Worm (Caenorhabditis elegans) whole organism, L3 larva: ENCODE results near the gene R10H10.3.

Experiments used
- R02D3.7 ChIP-seq: fragments of 150-350 bp; optimal IDR thresholded peaks from 2 replicates; lab custom pipeline; 2014; ENCODE audit warnings: missing biosample characterization, missing genetic modification characterization
- ZK546.5 ChIP-seq: sonication (generic microtip); optimal IDR thresholded peaks from 2 replicates; lab custom pipeline; 2017; ENCODE audit warnings: missing biosample characterization, missing genetic modification characterization
- ama-1 ChIP-seq: fragments of 150-350 bp; optimal IDR thresholded peaks from 2 replicates; lab custom pipeline; 2018
- ceh-16 ChIP-seq: sonication (generic microtip); optimal IDR thresholded peaks from 2 replicates; lab custom pipeline; 2017; ENCODE audit warnings: missing biosample characterization, missing genetic modification characterization
- ceh-28 ChIP-seq: fragments of 150-350 bp; optimal IDR thresholded peaks from 2 replicates; lab custom pipeline; 2014; ENCODE audit warnings: missing biosample characterization, missing genetic modification reagents, missing genetic modification characterization
- ceh-82 ChIP-seq: fragments of 150-350 bp; optimal IDR thresholded peaks from 2 replicates; lab custom pipeline; 2014; ENCODE audit warnings: missing biosample characterization, missing genetic modification characterization
- ceh-9 ChIP-seq: sonication (generic microtip); optimal IDR thresholded peaks from 2 replicates; lab custom pipeline; 2018; ENCODE audit warnings: missing biosample characterization, missing genetic modification characterization
- daf-12 ChIP-seq: fragments of 150-350 bp; optimal IDR thresholded peaks from 2 replicates; lab custom pipeline; 2014; ENCODE audit warnings: missing biosample characterization, missing genetic modification reagents, missing genetic modification characterization
- egl-27 ChIP-seq: sonication (generic microtip); optimal IDR thresholded peaks from 4 replicates; lab custom pipeline; 2017; ENCODE audit warnings: missing biosample characterization, missing genetic modification reagents, missing genetic modification characterization
- egl-5 ChIP-seq: fragments of 150-350 bp; optimal IDR thresholded peaks from 2 replicates; lab custom pipeline; 2017; ENCODE audit warnings: missing biosample characterization, missing genetic modification reagents, missing genetic modification characterization, inconsistent platforms
- elt-2 ChIP-seq: sonication (generic microtip); optimal IDR thresholded peaks from 2 replicates; lab custom pipeline; 2016; ENCODE audit warnings: missing genetic modification reagents, mild to moderate bottlenecking, missing genetic modification characterization, missing compliant biosample characterization
- elt-3 ChIP-seq, 3 experiments: fragments of 150-350 bp in 1 of 3; sonication (generic microtip) in 2 of 3; optimal IDR thresholded peaks; 2 replicates in 2 of 3; 4 replicates in 1 of 3; lab custom pipeline; 2014 to 2017; ENCODE audit warnings: missing biosample characterization in 3 of 3, missing genetic modification characterization in 3 of 3
- eor-1 ChIP-seq, 2 experiments: fragments of 150-350 bp; optimal IDR thresholded peaks; 2 replicates each; lab custom pipeline; 2014 to 2018; ENCODE audit warnings: missing biosample characterization in 2 of 2, missing genetic modification characterization in 2 of 2
- fkh-10 ChIP-seq: sonication (generic microtip); optimal IDR thresholded peaks from 2 replicates; lab custom pipeline; 2017; ENCODE audit warnings: missing biosample characterization, missing genetic modification reagents, missing genetic modification characterization
- fkh-2 ChIP-seq: fragments of 150-350 bp; optimal IDR thresholded peaks from 2 replicates; lab custom pipeline; 2014; ENCODE audit warnings: missing biosample characterization, missing genetic modification reagents, missing genetic modification characterization
- fos-1 ChIP-seq: fragments of 150-350 bp; optimal IDR thresholded peaks from 2 replicates; lab custom pipeline; 2014; ENCODE audit warnings: missing biosample characterization, missing genetic modification characterization
- hmg-11 ChIP-seq: sonication (generic microtip); optimal IDR thresholded peaks from 2 replicates; lab custom pipeline; 2016; ENCODE audit warnings: missing genetic modification characterization, missing compliant biosample characterization
- jun-1 ChIP-seq: fragments of 150-350 bp; optimal IDR thresholded peaks from 2 replicates; lab custom pipeline; 2014; ENCODE audit warnings: missing biosample characterization, missing genetic modification reagents, missing genetic modification characterization
- lin-15B ChIP-seq: fragments of 150-350 bp; optimal IDR thresholded peaks from 2 replicates; lab custom pipeline; 2014; ENCODE audit warnings: missing biosample characterization, missing genetic modification characterization
- lin-39 ChIP-seq: fragments of 150-350 bp; optimal IDR thresholded peaks from 2 replicates; lab custom pipeline; 2018; ENCODE audit warnings: missing biosample characterization, missing genetic modification reagents, missing genetic modification characterization
- lsy-12 ChIP-seq: sonication (generic microtip); optimal IDR thresholded peaks from 2 replicates; lab custom pipeline; 2016; ENCODE audit warnings: mild to moderate bottlenecking, missing genetic modification characterization, missing compliant biosample characterization
- mdl-1 ChIP-seq: fragments of 150-350 bp; optimal IDR thresholded peaks from 2 replicates; lab custom pipeline; 2014; ENCODE audit warnings: missing biosample characterization, missing genetic modification characterization
- mml-1 ChIP-seq: fragments of 150-350 bp; sonication (generic microtip); optimal IDR thresholded peaks from 3 replicates; lab custom pipeline; 2014; ENCODE audit warnings: missing biosample characterization, missing genetic modification characterization
- nfya-1 ChIP-seq: sonication (generic microtip); optimal IDR thresholded peaks from 2 replicates; lab custom pipeline; 2017; ENCODE audit warnings: missing genetic modification characterization, mild to moderate bottlenecking, missing compliant biosample characterization, antibody characterized with exemption, moderate library complexity; ENCODE audit not compliant: insufficient read depth
- nhr-11 ChIP-seq: fragments of 150-350 bp; optimal IDR thresholded peaks from 2 replicates; lab custom pipeline; 2014; ENCODE audit warnings: missing biosample characterization, missing genetic modification characterization
- nhr-23 ChIP-seq: fragments of 150-350 bp; optimal IDR thresholded peaks from 2 replicates; lab custom pipeline; 2014; ENCODE audit warnings: missing biosample characterization, missing genetic modification reagents, missing genetic modification characterization
- nhr-237 ChIP-seq: fragments of 150-350 bp; optimal IDR thresholded peaks from 2 replicates; lab custom pipeline; 2014; ENCODE audit warnings: missing biosample characterization, missing genetic modification characterization
- nhr-25 ChIP-seq: sonication (generic microtip); optimal IDR thresholded peaks from 2 replicates; lab custom pipeline; 2017; ENCODE audit warnings: missing biosample characterization, missing genetic modification characterization
- nhr-28 ChIP-seq: fragments of 150-350 bp; optimal IDR thresholded peaks from 2 replicates; lab custom pipeline; 2014; ENCODE audit warnings: missing biosample characterization, missing genetic modification characterization
- nhr-43 ChIP-seq: sonication (generic microtip); optimal IDR thresholded peaks from 2 replicates; lab custom pipeline; 2016; ENCODE audit warnings: mild to moderate bottlenecking, missing genetic modification characterization, missing compliant biosample characterization; ENCODE audit not compliant: poor library complexity, severe bottlenecking
- nhr-67 ChIP-seq: fragments of 150-350 bp; optimal IDR thresholded peaks from 2 replicates; lab custom pipeline; 2014; ENCODE audit warnings: missing biosample characterization, missing genetic modification characterization
- nhr-76 ChIP-seq: fragments of 150-350 bp; sonication (generic microtip); optimal IDR thresholded peaks from 5 replicates; lab custom pipeline; 2014; ENCODE audit warnings: missing biosample characterization, missing genetic modification characterization
- nhr-77 ChIP-seq: fragments of 150-350 bp; optimal IDR thresholded peaks from 2 replicates; lab custom pipeline; 2014; ENCODE audit warnings: missing biosample characterization, missing genetic modification characterization
- pha-4 ChIP-seq: fragments of 150-350 bp; optimal IDR thresholded peaks from 2 replicates; lab custom pipeline; 2014; ENCODE audit warnings: missing biosample characterization, missing genetic modification reagents, missing genetic modification characterization
- pqm-1 ChIP-seq: fragments of 150-350 bp; optimal IDR thresholded peaks from 2 replicates; lab custom pipeline; 2017; ENCODE audit warnings: missing biosample characterization, missing genetic modification characterization, inconsistent platforms
- sea-2 ChIP-seq: fragments of 150-350 bp; sonication (generic microtip); optimal IDR thresholded peaks from 4 replicates; lab custom pipeline; 2014; ENCODE audit warnings: missing biosample characterization, missing genetic modification reagents, missing genetic modification characterization
- skn-1 ChIP-seq: fragments of 150-350 bp; optimal IDR thresholded peaks from 2 replicates; lab custom pipeline; 2014; ENCODE audit warnings: missing biosample characterization, missing genetic modification characterization
- snpc-4 ChIP-seq: fragments of 150-350 bp; optimal IDR thresholded peaks from 2 replicates; lab custom pipeline; 2014; ENCODE audit warnings: missing biosample characterization, missing genetic modification characterization
- tbx-2 ChIP-seq: sonication (generic microtip); optimal IDR thresholded peaks from 2 replicates; lab custom pipeline; 2016; ENCODE audit warnings: mild to moderate bottlenecking, missing genetic modification characterization, missing compliant biosample characterization
- unc-39 ChIP-seq: sonication (generic microtip); optimal IDR thresholded peaks from 4 replicates; lab custom pipeline; 2017; ENCODE audit warnings: missing biosample characterization, missing genetic modification characterization
- unc-62 ChIP-seq: fragments of 150-350 bp; sonication (generic microtip); optimal IDR thresholded peaks from 4 replicates; lab custom pipeline; 2014; ENCODE audit warnings: missing biosample characterization, missing genetic modification reagents, missing genetic modification characterization
- zag-1 ChIP-seq: fragments of 150-350 bp; optimal IDR thresholded peaks from 2 replicates; lab custom pipeline; 2014; ENCODE audit warnings: missing biosample characterization, missing genetic modification characterization
- ztf-11 ChIP-seq: fragments of 150-350 bp; optimal IDR thresholded peaks from 2 replicates; lab custom pipeline; 2014; ENCODE audit warnings: missing biosample characterization, missing genetic modification characterization
- ztf-4 ChIP-seq: fragments of 150-350 bp; optimal IDR thresholded peaks from 2 replicates; lab custom pipeline; 2014; ENCODE audit warnings: missing biosample characterization, missing genetic modification characterization

Gene R10H10.3

ce11 chrIV:10388263-10388662 is at the start of gene R10H10.3:
Gene R10H10.3 (plus strand): TSS chrIV:10388505.
- TF ChIP-seq pqm-1 (peak; percentile 78), sea-2 (GFP tag; lab: Kevin White, UChicago) (no peak), fkh-2 (no peak), egl-27 (tag; lab: Kevin White, UChicago) (no peak), elt-2 (tag; lab: Kevin White, UChicago) (peak; percentile 85), nhr-43 (tag; lab: Kevin White, UChicago) (no peak), lin-15B (tag; lab: Kevin White, UChicago) (no peak)

- TF ChIP-seq ceh-82: no peak
- TF ChIP-seq snpc-4 (tag; lab: Kevin White, UChicago): no peak
- TF ChIP-seq daf-12 (tag; lab: Kevin White, UChicago): no peak
- no peak for TF ChIP-seq jun-1 (tag; lab: Kevin White, UChicago)
- no peak for TF ChIP-seq ama-1 (lab: Kevin White, UChicago)
- no peak for TF ChIP-seq nhr-25 (tag; lab: Kevin White, UChicago)
- TF ChIP-seq mml-1 (tag; lab: Kevin White, UChicago): no peak
- TF ChIP-seq nhr-11 (tag; lab: Kevin White, UChicago): peak; percentile 36
- peak; percentile 16 for TF ChIP-seq ceh-16 (tag; lab: Kevin White, UChicago)
- TF ChIP-seq pqm-1: no peak
- TF ChIP-seq pha-4 (tag; lab: Kevin White, UChicago): no peak
- no peak for TF ChIP-seq mdl-1 (tag; lab: Kevin White, UChicago)
- TF ChIP-seq lsy-12 (tag; lab: Kevin White, UChicago): no peak
- no peak for TF ChIP-seq ztf-4 (tag; lab: Kevin White, UChicago)
- no peak for TF ChIP-seq fkh-2
- no peak for TF ChIP-seq ceh-9 (tag; lab: Kevin White, UChicago)
- no peak for TF ChIP-seq elt-2 (tag; lab: Kevin White, UChicago)
- no peak for TF ChIP-seq unc-39
Measured at ce11 chrIV:10339701-10340100, 48.6 kb upstream of the R10H10.3 start.

- TF ChIP-seq tbx-2 (no peak), nhr-43 (tag; lab: Kevin White, UChicago) (no peak), ceh-28 (tag; lab: Kevin White, UChicago) (no peak), nhr-25 (tag; lab: Kevin White, UChicago) (no peak), nhr-77 (tag; lab: Kevin White, UChicago) (no peak), nhr-76 (tag; lab: Kevin White, UChicago) (no peak), zag-1 (tag; lab: Kevin White, UChicago) (no peak), hmg-11 (peak; percentile 21), pqm-1 (no peak), ceh-82 (no peak), nhr-237 (no peak), nhr-67 (no peak), lin-15B (tag; lab: Kevin White, UChicago) (no peak), ZK546.5 (tag; lab: Kevin White, UChicago) (no peak), egl-27 (tag; lab: Kevin White, UChicago) (no peak), eor-1 (tag; optimal IDR thresholded peaks at IDR 0.05; lab: Kevin White, UChicago) (no peak), nfya-1 (tag; lab: Kevin White, UChicago) (peak; percentile 38), ama-1 (lab: Kevin White, UChicago) (peak; percentile 64), nhr-23 (no peak), unc-39 (no peak), nhr-11 (tag; lab: Kevin White, UChicago) (no peak), elt-2 (tag; lab: Kevin White, UChicago) (no peak), elt-3 (tag; optimal IDR thresholded peaks at IDR 0.05; lab: Kevin White, UChicago) (no peak), ztf-4 (tag; lab: Kevin White, UChicago) (no peak), mdl-1 (tag; lab: Kevin White, UChicago) (no peak), ztf-11 (tag; lab: Kevin White, UChicago) (no peak), egl-5 (tag; lab: Kevin White, UChicago) (no peak), unc-62 (peak; percentile 6), nhr-28 (tag; lab: Kevin White, UChicago) (no peak), fkh-2 (no peak), ceh-16 (tag; lab: Kevin White, UChicago) (no peak), pha-4 (tag; lab: Kevin White, UChicago) (no peak), sea-2 (GFP tag; lab: Kevin White, UChicago) (no peak), jun-1 (tag; lab: Kevin White, UChicago) (no peak), fos-1 (tag; lab: Kevin White, UChicago) (no peak), fkh-10 (GFP tag; lab: Kevin White, UChicago) (peak; percentile 42), ceh-9 (tag; lab: Kevin White, UChicago) (no peak), daf-12 (tag; lab: Kevin White, UChicago) (no peak), lin-39 (tag; lab: Kevin White, UChicago) (peak; percentile 96), skn-1 (no peak), R02D3.7 (no peak)
Measured at ce11 chrIV:10341618-10342360, 46.5 kb upstream of the R10H10.3 start.
